Fruit fly (Drosophila melanogaster) whole organism, embryonic: Measurements from ENCODE around the gene CG43799.
A peak's percentile ranks its signal among the peaks of the same experiment; 100 is the strongest.

Source experiments
- Bgb ChIP-seq: fragments of 200-800 bp; sonication (Bioruptor generic); IDR thresholded peaks from 2 replicates; pipeline ENCODE4 v1.3.6; 2022; ENCODE audit warnings: missing biosample characterization, missing genetic modification characterization; ENCODE audit not compliant: partially characterized antibody
- CG11085 ChIP-seq: fragments of 200-800 bp; sonication (Bioruptor generic); IDR thresholded peaks from 2 replicates; pipeline ENCODE4 v1.3.6; 2022; ENCODE audit warnings: missing biosample characterization, missing genetic modification characterization
- CG11504 ChIP-seq: fragments of 200-800 bp; sonication (Bioruptor generic); optimal IDR thresholded peaks from 3 replicates; lab custom pipeline; 2019; ENCODE audit warnings: missing biosample characterization, mild to moderate bottlenecking, missing genetic modification characterization, moderate library complexity
- CG13123 ChIP-seq: fragments of 200-800 bp; sonication (Bioruptor generic); optimal IDR thresholded peaks from 2 replicates; lab custom pipeline; 2016; ENCODE audit warnings: missing biosample characterization, missing genetic modification characterization
- CG17361 ChIP-seq: fragments of 200-800 bp; sonication (Bioruptor generic); IDR thresholded peaks from 3 replicates; pipeline ENCODE4 v1.3.6; 2022; ENCODE audit warnings: missing biosample characterization, missing genetic modification characterization
- CG17829 ChIP-seq: fragments of 200-800 bp; optimal IDR thresholded peaks from 2 replicates; lab custom pipeline; 2019; ENCODE audit warnings: missing biosample characterization, mild to moderate bottlenecking, missing genetic modification characterization, moderate library complexity
- CG2202 ChIP-seq: fragments of 200-800 bp; sonication (Bioruptor generic); optimal IDR thresholded peaks from 2 replicates; lab custom pipeline; 2018; ENCODE audit warnings: missing biosample characterization, mild to moderate bottlenecking, missing genetic modification characterization
- CG2875 ChIP-seq: fragments of 200-800 bp; sonication (Bioruptor generic); optimal IDR thresholded peaks from 2 replicates; lab custom pipeline; 2017; ENCODE audit warnings: missing biosample characterization, mild to moderate bottlenecking, missing genetic modification characterization, missing genetic modification reagents
- CG5180 ChIP-seq: fragments of 200-800 bp; sonication (Bioruptor generic); optimal IDR thresholded peaks from 3 replicates; lab custom pipeline; 2017; ENCODE audit warnings: missing biosample characterization, missing genetic modification characterization, mild to moderate bottlenecking, moderate library complexity, missing genetic modification reagents
- CG5245 ChIP-seq: fragments of 200-800 bp; sonication (Bioruptor generic); optimal IDR thresholded peaks from 3 replicates; lab custom pipeline; 2016; ENCODE audit warnings: missing biosample characterization, missing genetic modification characterization
- CG6689 ChIP-seq: fragments of 200-800 bp; sonication (Bioruptor generic); IDR thresholded peaks from 2 replicates; pipeline ENCODE4 v1.3.6; 2022; ENCODE audit warnings: missing biosample characterization, missing genetic modification characterization
- CG6791 ChIP-seq: fragments of 200-800 bp; sonication (Bioruptor generic); IDR thresholded peaks from 3 replicates; pipeline ENCODE4 v1.3.6; 2022; ENCODE audit warnings: missing biosample characterization, missing genetic modification characterization; ENCODE audit not compliant: partially characterized antibody
- CG8290 ChIP-seq, 3 experiments: fragments of 200-800 bp; sonication (Bioruptor generic); optimal IDR thresholded peaks; 2 replicates each; lab custom pipeline; 2016 to 2019; ENCODE audit warnings: missing biosample characterization in 3 of 3, missing genetic modification characterization in 3 of 3, mild to moderate bottlenecking in 2 of 3, moderate library complexity in 1 of 3
- CG9437 ChIP-seq: fragments of 200-800 bp; sonication (Bioruptor generic); optimal IDR thresholded peaks from 2 replicates; lab custom pipeline; 2018; ENCODE audit warnings: missing biosample characterization, mild to moderate bottlenecking, missing genetic modification characterization
- Dll ChIP-seq: fragments of 200-800 bp; sonication (Bioruptor generic); IDR thresholded peaks from 4 replicates; pipeline ENCODE4 v1.3.6; 2022; ENCODE audit warnings: missing biosample characterization, missing genetic modification characterization; ENCODE audit not compliant: partially characterized antibody
- Doc3 ChIP-seq: fragments of 200-800 bp; sonication (Bioruptor generic); IDR thresholded peaks from 3 replicates; pipeline ENCODE4 v1.3.6; 2022; ENCODE audit warnings: missing biosample characterization, missing genetic modification characterization; ENCODE audit not compliant: partially characterized antibody
- E2f2 ChIP-seq: fragments of 200-800 bp; sonication (Bioruptor generic); IDR thresholded peaks from 2 replicates; pipeline ENCODE4 v1.3.6; 2022; ENCODE audit warnings: missing biosample characterization, missing genetic modification characterization
- Ets97D ChIP-seq: fragments of 200-800 bp; sonication (Bioruptor generic); optimal IDR thresholded peaks from 3 replicates; lab custom pipeline; 2016; ENCODE audit warnings: missing biosample characterization, missing genetic modification characterization
- HLH4C ChIP-seq: fragments of 200-800 bp; sonication (Bioruptor generic); IDR thresholded peaks from 3 replicates; pipeline ENCODE4 v1.3.6; 2022; ENCODE audit warnings: missing biosample characterization, missing genetic modification characterization; ENCODE audit not compliant: partially characterized antibody
- Meics ChIP-seq: fragments of 200-800 bp; sonication (Bioruptor generic); optimal IDR thresholded peaks from 2 replicates; lab custom pipeline; 2017; ENCODE audit warnings: missing biosample characterization, mild to moderate bottlenecking, missing genetic modification characterization
- Nf-YC ChIP-seq: fragments of 200-800 bp; optimal IDR thresholded peaks from 3 replicates; lab custom pipeline; 2019; ENCODE audit warnings: missing biosample characterization, mild to moderate bottlenecking, missing genetic modification characterization, moderate library complexity
- Opbp ChIP-seq: fragments of 200-800 bp; sonication (Bioruptor generic); IDR thresholded peaks from 3 replicates; pipeline ENCODE4 v1.3.6; 2022; ENCODE audit warnings: missing biosample characterization, missing genetic modification characterization; ENCODE audit not compliant: partially characterized antibody
- PHDP ChIP-seq: fragments of 200-800 bp; sonication (Bioruptor generic); optimal IDR thresholded peaks from 3 replicates; lab custom pipeline; 2018; ENCODE audit warnings: missing biosample characterization, mild to moderate bottlenecking, missing genetic modification characterization, moderate library complexity
- Tbp ChIP-seq: fragments of >200 bp; optimal IDR thresholded peaks from 2 replicates; lab custom pipeline; 2018; ENCODE audit warnings: missing biosample characterization, missing genetic modification characterization
- ato ChIP-seq: fragments of 200-800 bp; sonication (Bioruptor generic); IDR thresholded peaks from 2 replicates; pipeline ENCODE4 v1.3.6; 2022; ENCODE audit warnings: missing biosample characterization, missing genetic modification characterization; ENCODE audit not compliant: partially characterized antibody
- bab2 ChIP-seq: fragments of 200-800 bp; sonication (Bioruptor generic); optimal IDR thresholded peaks from 2 replicates; lab custom pipeline; 2016; ENCODE audit warnings: missing biosample characterization, missing genetic modification characterization
- chm ChIP-seq: fragments of 200-800 bp; sonication (Bioruptor generic); IDR thresholded peaks from 2 replicates; pipeline ENCODE4 v1.3.6; 2022; ENCODE audit warnings: missing biosample characterization, missing genetic modification characterization
- ci ChIP-seq: fragments of 200-800 bp; sonication (Bioruptor generic); IDR thresholded peaks from 3 replicates; pipeline ENCODE4 v1.3.6; 2022; ENCODE audit warnings: missing biosample characterization, missing genetic modification characterization
- crc ChIP-seq: fragments of 200-800 bp; sonication (Bioruptor generic); optimal IDR thresholded peaks from 2 replicates; lab custom pipeline; 2016; ENCODE audit warnings: missing biosample characterization, missing genetic modification characterization
- crp ChIP-seq, 2 experiments: fragments of 200-800 bp; sonication (Bioruptor generic); optimal IDR thresholded peaks; 2 replicates in 1 of 2; 3 replicates in 1 of 2; lab custom pipeline; 2017; ENCODE audit warnings: missing biosample characterization in 2 of 2, missing genetic modification characterization in 2 of 2, mild to moderate bottlenecking in 1 of 2, moderate library complexity in 1 of 2
- eyg ChIP-seq: fragments of 200-800 bp; sonication (Bioruptor generic); optimal IDR thresholded peaks from 3 replicates; lab custom pipeline; 2016; ENCODE audit warnings: missing biosample characterization, missing genetic modification characterization
- gce ChIP-seq: fragments of 200-800 bp; sonication (Bioruptor generic); IDR thresholded peaks from 3 replicates; pipeline ENCODE4 v1.3.6; 2022; ENCODE audit warnings: missing biosample characterization, missing genetic modification characterization
- her ChIP-seq: fragments of 200-800 bp; sonication (Bioruptor generic); optimal IDR thresholded peaks from 2 replicates; lab custom pipeline; 2016; ENCODE audit warnings: missing biosample characterization, missing genetic modification characterization
- inv ChIP-seq: fragments of 200-800 bp; sonication (Bioruptor generic); IDR thresholded peaks from 2 replicates; pipeline ENCODE4 v1.3.6; 2022; ENCODE audit warnings: missing biosample characterization, missing genetic modification characterization; ENCODE audit not compliant: partially characterized antibody
- jing ChIP-seq: fragments of 200-800 bp; sonication (Bioruptor generic); optimal IDR thresholded peaks from 2 replicates; lab custom pipeline; 2018; ENCODE audit warnings: missing biosample characterization, mild to moderate bottlenecking, missing genetic modification characterization
- ken ChIP-seq: fragments of 200-800 bp; sonication (Bioruptor generic); IDR thresholded peaks from 3 replicates; pipeline ENCODE4 v1.3.6; 2022; ENCODE audit warnings: missing biosample characterization, missing genetic modification characterization
- knrl ChIP-seq: fragments of 200-800 bp; sonication (Bioruptor generic); IDR thresholded peaks from 3 replicates; pipeline ENCODE4 v1.3.6; 2022; ENCODE audit warnings: missing biosample characterization, missing genetic modification characterization; ENCODE audit not compliant: partially characterized antibody
- luna ChIP-seq: fragments of 200-800 bp; sonication (Bioruptor generic); optimal IDR thresholded peaks from 2 replicates; lab custom pipeline; 2016; ENCODE audit warnings: missing biosample characterization, missing genetic modification characterization
- nerfin-1 ChIP-seq: fragments of 200-800 bp; sonication (Bioruptor generic); optimal IDR thresholded peaks from 3 replicates; lab custom pipeline; 2019; ENCODE audit warnings: missing biosample characterization, mild to moderate bottlenecking, missing genetic modification characterization, moderate library complexity
- nerfin-2 ChIP-seq: fragments of 200-800 bp; sonication (Bioruptor generic); IDR thresholded peaks from 2 replicates; pipeline ENCODE4 v1.3.6; 2022; ENCODE audit warnings: missing biosample characterization, missing genetic modification characterization; ENCODE audit not compliant: partially characterized antibody
- pan ChIP-seq, 4 experiments: fragments of >200 bp in 3 of 4; fragments of 200-800 bp in 1 of 4; sonication (Bioruptor generic) in 1 of 4; optimal IDR thresholded peaks in 3 of 4; IDR thresholded peaks in 1 of 4; 2 replicates each; pipeline versions ENCODE4 v1.3.6 to Lab custom; 2017 to 2022; ENCODE audit warnings: missing biosample characterization in 2 of 4, missing genetic modification characterization in 2 of 4, mixed read lengths in 1 of 4
- scrt ChIP-seq: fragments of 200-800 bp; sonication (Bioruptor generic); optimal IDR thresholded peaks from 2 replicates; lab custom pipeline; 2018; ENCODE audit warnings: missing biosample characterization, mild to moderate bottlenecking, missing genetic modification characterization, moderate library complexity
- sens ChIP-seq: fragments of 200-800 bp; sonication (Bioruptor generic); peaks from one replicate; lab custom pipeline; 2016; ENCODE audit warnings: missing biosample characterization, missing genetic modification characterization
- sr ChIP-seq: fragments of 200-800 bp; sonication (Bioruptor generic); IDR thresholded peaks from 3 replicates; pipeline ENCODE4 v1.3.6; 2022; ENCODE audit warnings: missing biosample characterization, missing genetic modification characterization
- wek ChIP-seq: fragments of 200-800 bp; sonication (Bioruptor generic); optimal IDR thresholded peaks from 3 replicates; lab custom pipeline; 2018; ENCODE audit warnings: missing biosample characterization, mild to moderate bottlenecking, missing genetic modification characterization, moderate library complexity
- z ChIP-seq: fragments of 200-800 bp; sonication (Bioruptor generic); IDR thresholded peaks from 3 replicates; pipeline ENCODE4 v1.3.6; 2022; ENCODE audit warnings: missing biosample characterization, missing genetic modification characterization
- zen ChIP-seq: fragments of 200-800 bp; sonication (Bioruptor generic); optimal IDR thresholded peaks from 3 replicates; lab custom pipeline; 2018; ENCODE audit warnings: missing biosample characterization, mild to moderate bottlenecking, missing genetic modification characterization, moderate library complexity

CG43799 gene

dm6 chr2L:7277017-7277416 lies 49.5 kb downstream of the CG43799 start, which contains the start of gene Wnt4 (continued):
- TF ChIP-seq CG9437 (GFP tag; lab: Kevin White, UChicago) (no peak), crc (no peak), CG5245 (GFP tag; lab: Kevin White, UChicago) (no peak), CG6791 (GFP tag; lab: Robert Waterston, UW) (peak; percentile 61; the same call in 1 of the 3 replicates), luna (GFP tag; lab: Kevin White, UChicago) (no peak), crp (GFP tag; optimal IDR thresholded peaks at IDR 0.05; lab: Kevin White, UChicago) (no peak), ci (GFP tag; lab: Robert Waterston, UW) (peak; percentile 79), CG8290 (GFP tag; optimal IDR thresholded peaks at IDR 0.05; lab: Kevin White, UChicago) (no peak), CG8290 (tag; optimal IDR thresholded peaks at IDR 0.05; lab: Kevin White, UChicago) (peak in 1 of 2 experiments; percentile 41), pan (optimal IDR thresholded peaks at IDR 0.05; lab: Kevin White, UChicago) (no peak), pan (GFP tag; optimal IDR thresholded peaks at IDR 0.05 in 1 of 2, IDR thresholded peaks at IDR 0.05 in 1 of 2) (peak in 1 of 2 experiments; percentile 15), knrl (GFP tag; lab: Robert Waterston, UW) (peak; percentile 34; the same call in 1 of the 3 replicates), ato (peak; percentile 35; the same call in 1 of the 2 replicates), CG11085 (no peak), sens (peak; percentile 84), Doc3 (0 out of 3 replicates have a peak, but pooled peaks have one; percentile 22), her (GFP tag; lab: Kevin White, UChicago) (peak; percentile 17), CG6689 (GFP tag; lab: Robert Waterston, UW) (0 out of 2 replicates have a peak, but pooled peaks have one; percentile 9), ken (GFP tag; lab: Robert Waterston, UW) (peak; percentile 17; the same call in 1 of the 3 replicates), CG17361 (GFP tag; lab: Robert Waterston, UW) (no peak), Opbp (GFP tag; lab: Robert Waterston, UW) (peak; percentile 51; the same call in 2 of the 3 replicates), chm (peak; percentile 65), PHDP (tag; lab: Kevin White, UChicago) (no peak), Nf-YC (tag; lab: Kevin White, UChicago) (peak; percentile 66), jing (peak; percentile 22), gce (GFP tag; lab: Robert Waterston, UW) (no peak), CG2202 (peak; percentile 25), E2f2 (GFP tag; lab: Robert Waterston, UW) (0 out of 2 replicates have a peak, but pooled peaks have one; percentile 12), bab2 (GFP tag; lab: Kevin White, UChicago) (no peak), sr (GFP tag; lab: Robert Waterston, UW) (peak; percentile 27; the same call in 1 of the 3 replicates), Ets97D (GFP tag; lab: Kevin White, UChicago) (peak; percentile 10), CG11504 (tag; lab: Kevin White, UChicago) (peak; percentile 100), zen (tag; lab: Kevin White, UChicago) (no peak), CG5180 (GFP tag; lab: Kevin White, UChicago) (peak; percentile 85), HLH4C (GFP tag; lab: Robert Waterston, UW) (peak; percentile 45; the same call in 2 of the 3 replicates), CG17829 (peak; percentile 0), eyg (GFP tag; lab: Kevin White, UChicago) (no peak), nerfin-1 (tag; lab: Kevin White, UChicago) (no peak), Tbp (GFP tag; lab: Kevin White, UChicago) (no peak), Meics (peak; percentile 58), scrt (GFP tag; lab: Kevin White, UChicago) (peak; percentile 7), CG13123 (GFP tag; lab: Kevin White, UChicago) (no peak), inv (GFP tag; lab: Robert Waterston, UW) (no peak), nerfin-2 (GFP tag; lab: Robert Waterston, UW) (no peak), Bgb (peak; percentile 44; the same call in 1 of the 2 replicates), wek (GFP tag; lab: Kevin White, UChicago) (peak; percentile 8), CG2875 (peak; percentile 0), z (GFP tag; lab: Robert Waterston, UW) (0 out of 3 replicates have a peak, but pooled peaks have one; percentile 15), Dll (0 out of 4 replicates have a peak, but pooled peaks have one; percentile 23)
